Worm (Caenorhabditis elegans) whole organism, L4 larva: ENCODE results near the gene Y97E10AR.6.

ENCODE experiments used
- T20F7.1 ChIP-seq: fragments of 200-800 bp; sonication (Bioruptor generic); optimal IDR thresholded peaks from 2 replicates; lab custom pipeline; 2018; ENCODE audit warnings: mild to moderate bottlenecking, missing genetic modification characterization, missing compliant biosample characterization
- T26A8.4 ChIP-seq: fragments of 200-800 bp; sonication (Bioruptor generic); IDR thresholded peaks from 2 replicates; pipeline ENCODE4 v1.3.6; 2022; ENCODE audit warnings: missing genetic modification characterization, missing compliant biosample characterization
- Y5F2A.4 ChIP-seq: fragments of 200-800 bp; sonication (Bioruptor generic); optimal IDR thresholded peaks from 2 replicates; lab custom pipeline; 2018; ENCODE audit warnings: mild to moderate bottlenecking, missing genetic modification characterization, missing compliant biosample characterization
- Y75B8A.6 ChIP-seq: fragments of 200-800 bp; sonication (Bioruptor generic); IDR thresholded peaks from 2 replicates; pipeline ENCODE4 v1.3.6; 2022; ENCODE audit warnings: missing genetic modification reagents, missing genetic modification characterization, missing compliant biosample characterization
- ZK337.2 ChIP-seq: fragments of 200-800 bp; sonication (Bioruptor generic); IDR thresholded peaks from 2 replicates; pipeline ENCODE4 v1.3.6; 2022; ENCODE audit warnings: missing genetic modification reagents, missing genetic modification characterization, missing compliant biosample characterization
- ZK546.5 ChIP-seq, 2 experiments: sonication (generic microtip); optimal IDR thresholded peaks; 2 replicates each; lab custom pipeline; 2017; ENCODE audit warnings: missing biosample characterization in 2 of 2, missing genetic modification characterization in 2 of 2
- aly-2 ChIP-seq: sonication (generic microtip); optimal IDR thresholded peaks from 2 replicates; lab custom pipeline; 2018; ENCODE audit warnings: missing biosample characterization, missing genetic modification characterization
- ceh-44 ChIP-seq: fragments of 200-800 bp; sonication (Bioruptor generic); IDR thresholded peaks from 2 replicates; pipeline ENCODE4 v1.3.6; 2022; ENCODE audit warnings: missing genetic modification reagents, missing genetic modification characterization, missing compliant biosample characterization
- ceh-62 ChIP-seq: sonication (generic microtip); optimal IDR thresholded peaks from 2 replicates; lab custom pipeline; 2017; ENCODE audit warnings: missing biosample characterization, missing genetic modification characterization
- ceh-82 ChIP-seq: sonication (generic microtip); optimal IDR thresholded peaks from 2 replicates; lab custom pipeline; 2017; ENCODE audit warnings: missing biosample characterization, missing genetic modification characterization
- cey-2 ChIP-seq: sonication (generic microtip); optimal IDR thresholded peaks from 3 replicates; lab custom pipeline; 2017; ENCODE audit warnings: missing genetic modification characterization, mild to moderate bottlenecking, missing compliant biosample characterization, antibody characterized with exemption, borderline replicate concordance; ENCODE audit not compliant: insufficient read depth
- ctbp-1 ChIP-seq: fragments of 200-800 bp; sonication (Bioruptor generic); IDR thresholded peaks from 2 replicates; pipeline ENCODE4 v1.3.6; 2022; ENCODE audit warnings: missing genetic modification reagents, missing genetic modification characterization, missing compliant biosample characterization
- daf-12 ChIP-seq: fragments of 150-350 bp; optimal IDR thresholded peaks from 2 replicates; lab custom pipeline; 2014; ENCODE audit warnings: missing biosample characterization, missing genetic modification reagents, missing genetic modification characterization
- daf-16 ChIP-seq, 3 experiments: sonication (generic microtip); optimal IDR thresholded peaks; 2 replicates each; lab custom pipeline; 2016 to 2017; ENCODE audit warnings: missing genetic modification characterization in 3 of 3, missing genetic modification reagents in 3 of 3, mild to moderate bottlenecking in 2 of 3, missing compliant biosample characterization in 2 of 3, missing biosample characterization in 1 of 3, moderate library complexity in 1 of 3
- dmd-6 ChIP-seq: fragments of 200-800 bp; sonication (Bioruptor generic); IDR thresholded peaks from 2 replicates; pipeline ENCODE4 v1.3.6; 2022; ENCODE audit warnings: missing genetic modification reagents, missing genetic modification characterization, missing compliant biosample characterization
- dve-1 ChIP-seq: sonication (generic microtip); optimal IDR thresholded peaks from 2 replicates; lab custom pipeline; 2017; ENCODE audit warnings: antibody characterized with exemption, mild to moderate bottlenecking, missing genetic modification characterization, missing compliant biosample characterization; ENCODE audit not compliant: insufficient read depth
- fkh-10 ChIP-seq: fragments of 150-350 bp; optimal IDR thresholded peaks from 2 replicates; lab custom pipeline; 2014; ENCODE audit warnings: missing biosample characterization, missing genetic modification reagents, missing genetic modification characterization
- gei-8 ChIP-seq: fragments of 200-800 bp; sonication (Bioruptor generic); optimal IDR thresholded peaks from 2 replicates; lab custom pipeline; 2018; ENCODE audit warnings: mild to moderate bottlenecking, missing genetic modification characterization, missing compliant biosample characterization
- hlh-30 ChIP-seq: sonication (generic microtip); optimal IDR thresholded peaks from 2 replicates; lab custom pipeline; 2017; ENCODE audit warnings: antibody characterized with exemption, mild to moderate bottlenecking, missing genetic modification characterization, missing compliant biosample characterization; ENCODE audit not compliant: insufficient read depth
- lin-15B ChIP-seq: fragments of 150-350 bp; sonication (generic microtip); optimal IDR thresholded peaks from 3 replicates; lab custom pipeline; 2014; ENCODE audit warnings: missing biosample characterization, missing genetic modification characterization
- lin-38 ChIP-seq: fragments of 200-800 bp; sonication (Bioruptor generic); IDR thresholded peaks from 2 replicates; pipeline ENCODE4 v1.3.6; 2022; ENCODE audit warnings: missing genetic modification reagents, missing genetic modification characterization, missing compliant biosample characterization
- madf-5 ChIP-seq, 2 experiments: fragments of 200-800 bp; sonication (Bioruptor generic); IDR thresholded peaks; 2 replicates each; pipeline ENCODE4 v1.3.6; 2022; ENCODE audit warnings: missing compliant biosample characterization in 2 of 2, missing genetic modification characterization in 2 of 2
- mdl-1 ChIP-seq, 2 experiments: fragments of 150-350 bp in 1 of 2; sonication (generic microtip) in 1 of 2; optimal IDR thresholded peaks; 2 replicates each; lab custom pipeline; 2014 to 2017; ENCODE audit warnings: missing biosample characterization in 2 of 2, missing genetic modification characterization in 2 of 2
- mdt-29 ChIP-seq: fragments of 200-800 bp; sonication (Bioruptor generic); IDR thresholded peaks from 2 replicates; pipeline ENCODE4 v1.3.6; 2022; ENCODE audit warnings: missing genetic modification reagents, missing genetic modification characterization, missing compliant biosample characterization
- mes-2 ChIP-seq: sonication (generic microtip); optimal IDR thresholded peaks from 2 replicates; lab custom pipeline; 2016; ENCODE audit warnings: missing genotype, mild to moderate bottlenecking, missing genetic modification characterization, missing compliant biosample characterization; ENCODE audit not compliant: poor library complexity, severe bottlenecking
- nhr-11 ChIP-seq: fragments of 150-350 bp; optimal IDR thresholded peaks from 2 replicates; lab custom pipeline; 2014; ENCODE audit warnings: missing biosample characterization, missing genetic modification characterization
- nhr-111 ChIP-seq: fragments of 200-800 bp; sonication (Bioruptor generic); optimal IDR thresholded peaks from 2 replicates; lab custom pipeline; 2018; ENCODE audit warnings: mild to moderate bottlenecking, missing genetic modification characterization, missing compliant biosample characterization
- nhr-28 ChIP-seq: fragments of 150-350 bp; optimal IDR thresholded peaks from 2 replicates; lab custom pipeline; 2014; ENCODE audit warnings: missing biosample characterization, missing genetic modification characterization
- nhr-41 ChIP-seq: fragments of 200-800 bp; sonication (Bioruptor generic); IDR thresholded peaks from 2 replicates; pipeline ENCODE4 v1.3.6; 2022; ENCODE audit warnings: missing genetic modification reagents, missing genetic modification characterization, missing compliant biosample characterization
- nhr-77 ChIP-seq: fragments of 150-350 bp; optimal IDR thresholded peaks from 2 replicates; lab custom pipeline; 2014; ENCODE audit warnings: missing biosample characterization, missing genetic modification characterization
- pqm-1 ChIP-seq: sonication (generic microtip); optimal IDR thresholded peaks from 2 replicates; lab custom pipeline; 2017; ENCODE audit warnings: missing biosample characterization, missing genetic modification characterization
- rbr-2 ChIP-seq: sonication (generic microtip); optimal IDR thresholded peaks from 2 replicates; lab custom pipeline; 2016; ENCODE audit warnings: missing genotype, missing genetic modification characterization, missing compliant biosample characterization
- snpc-1.2 ChIP-seq: fragments of 200-800 bp; sonication (Bioruptor generic); IDR thresholded peaks from 2 replicates; pipeline ENCODE4 v1.3.6; 2022; ENCODE audit warnings: missing genetic modification reagents, missing genetic modification characterization, missing compliant biosample characterization
- spr-3 ChIP-seq: fragments of 200-800 bp; sonication (Bioruptor generic); optimal IDR thresholded peaks from 2 replicates; lab custom pipeline; 2018; ENCODE audit warnings: mild to moderate bottlenecking, missing genetic modification characterization, missing compliant biosample characterization
- tag-97 ChIP-seq: fragments of 200-800 bp; sonication (Bioruptor generic); IDR thresholded peaks from 2 replicates; pipeline ENCODE4 v1.3.6; 2022; ENCODE audit warnings: missing genetic modification characterization, missing compliant biosample characterization
- tra-1 ChIP-seq: fragments of 200-800 bp; sonication (Bioruptor generic); IDR thresholded peaks from 2 replicates; pipeline ENCODE4 v1.3.6; 2022; ENCODE audit warnings: missing genetic modification reagents, missing genetic modification characterization, missing compliant biosample characterization
- zag-1 ChIP-seq: fragments of 150-350 bp; optimal IDR thresholded peaks from 2 replicates; lab custom pipeline; 2014; ENCODE audit warnings: missing biosample characterization, missing genetic modification characterization
- zip-2 ChIP-seq: fragments of 150-350 bp; optimal IDR thresholded peaks from 2 replicates; lab custom pipeline; 2014; ENCODE audit warnings: missing biosample characterization, missing genetic modification characterization
- ztf-7 ChIP-seq: fragments of 150-350 bp; optimal IDR thresholded peaks from 2 replicates; lab custom pipeline; 2014; ENCODE audit warnings: missing biosample characterization, missing genetic modification characterization

Y97E10AR.6 gene

DNA sequence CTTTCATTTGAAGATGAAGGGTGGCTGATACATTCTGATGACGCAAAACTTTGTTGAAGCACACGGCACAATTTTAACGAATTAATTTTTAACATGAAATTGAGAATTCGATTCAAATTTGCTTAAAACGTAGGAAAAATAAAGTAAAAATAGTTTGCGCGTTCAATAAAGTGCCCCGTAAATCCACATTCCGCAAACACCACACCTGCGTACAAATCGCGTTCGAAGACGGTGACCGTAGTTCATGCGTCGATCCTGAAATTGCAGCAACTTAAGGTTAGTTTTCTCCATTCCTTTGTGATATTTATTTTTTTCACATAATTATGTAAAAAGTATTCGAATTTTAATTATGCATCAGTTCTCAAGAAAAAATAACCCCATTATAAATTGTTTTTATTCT is 11.0 kb upstream of the Y97E10AR.6 start, which contains the start of gene F43H9.3 (continued):
- TF ChIP-seq tag-97 (no peak), madf-5 (GFP tag; IDR thresholded peaks at IDR 0.05; lab: Robert Waterston, UW) (no peak), Y75B8A.6 (GFP tag; lab: Robert Waterston, UW) (no peak), lin-38 (GFP tag; lab: Robert Waterston, UW) (peak; percentile 31; the same call in 1 of the 2 replicates), rbr-2 (tag; lab: Kevin White, UChicago) (no peak), nhr-11 (tag; lab: Kevin White, UChicago) (no peak), ZK546.5 (tag; optimal IDR thresholded peaks at IDR 0.05; lab: Kevin White, UChicago) (no peak), hlh-30 (tag; lab: Kevin White, UChicago) (no peak), cey-2 (tag; lab: Kevin White, UChicago) (no peak), mes-2 (tag; lab: Kevin White, UChicago) (peak; percentile 5)

- TF ChIP-seq fkh-10 (GFP tag; lab: Kevin White, UChicago) (no peak), T26A8.4 (GFP tag; lab: Robert Waterston, UW) (no peak), tra-1 (GFP tag; lab: Robert Waterston, UW) (no peak), snpc-1.2 (GFP tag; lab: Robert Waterston, UW) (no peak), ZK337.2 (no peak), daf-12 (tag; lab: Kevin White, UChicago) (no peak), pqm-1 (tag; lab: Kevin White, UChicago) (peak; percentile 25), daf-16 (GFP tag; optimal IDR thresholded peaks at IDR 0.05; lab: Kevin White, UChicago) (no peak), daf-16 (tag; optimal IDR thresholded peaks at IDR 0.05; lab: Kevin White, UChicago) (peak; percentile 59), ceh-44 (no peak), mdl-1 (tag; optimal IDR thresholded peaks at IDR 0.05; lab: Kevin White, UChicago) (no peak), ztf-7 (no peak), nhr-77 (tag; lab: Kevin White, UChicago) (no peak), mdt-29 (no peak), ceh-82 (tag; lab: Kevin White, UChicago) (no peak), lin-15B (no peak), spr-3 (GFP tag; lab: Kevin White, UChicago) (no peak), nhr-28 (tag; lab: Kevin White, UChicago) (peak; percentile 14), zip-2 (tag; lab: Kevin White, UChicago) (no peak), gei-8 (GFP tag; lab: Kevin White, UChicago) (no peak), nhr-111 (GFP tag; lab: Kevin White, UChicago) (no peak), aly-2 (tag; lab: Kevin White, UChicago) (no peak), ctbp-1 (GFP tag; lab: Robert Waterston, UW) (no peak), dmd-6 (peak; percentile 15; the same call in 1 of the 2 replicates), ceh-62 (tag; lab: Kevin White, UChicago) (no peak), T20F7.1 (GFP tag; lab: Kevin White, UChicago) (no peak), zag-1 (no peak), Y5F2A.4 (GFP tag; lab: Kevin White, UChicago) (no peak), dve-1 (tag; lab: Kevin White, UChicago) (peak; percentile 33)
These were observed 8.3 kb upstream of the Y97E10AR.6 start, which contains the start of gene ech-3 for ce11 chrV:8022040-8022439. TSS of gene ech-3 (plus strand) at chrV:8022217.

- peak; percentile 45 for TF ChIP-seq nhr-28 (tag; lab: Kevin White, UChicago)
- TF ChIP-seq dve-1 (tag; lab: Kevin White, UChicago) = peak; percentile 1
- peak; percentile 32; the same call in 1 of the 2 replicates for TF ChIP-seq dmd-6
- no peak for TF ChIP-seq daf-16 (GFP tag; optimal IDR thresholded peaks at IDR 0.05; lab: Kevin White, UChicago)
- TF ChIP-seq daf-16 (tag; optimal IDR thresholded peaks at IDR 0.05; lab: Kevin White, UChicago) = peak; percentile 20
- TF ChIP-seq nhr-41 = no peak
These were observed 6.0 kb upstream of the Y97E10AR.6 start for ce11 chrV:8019783-8020182.
